Worm (Caenorhabditis elegans) whole organism, young adult: ENCODE results near the gene adbp-1.

Experiments
- B0019.2 ChIP-seq: fragments of 200-800 bp; sonication (Bioruptor generic); conservative IDR thresholded peaks from 2 replicates; pipeline ENCODE4 v1.3.6; 2022; ENCODE audit warnings: missing genetic modification reagents, missing genetic modification characterization, missing compliant biosample characterization
- F22D6.2 ChIP-seq: sonication (generic microtip); optimal IDR thresholded peaks from 2 replicates; lab custom pipeline; 2016; ENCODE audit warnings: mild to moderate bottlenecking, missing genetic modification characterization, missing compliant biosample characterization
- F39B2.1 ChIP-seq: fragments of 200-800 bp; sonication (Bioruptor generic); IDR thresholded peaks from 2 replicates; pipeline ENCODE4 v1.3.6; 2022; ENCODE audit warnings: missing genetic modification reagents, missing genetic modification characterization, missing compliant biosample characterization
- F55B11.4 ChIP-seq: sonication (generic microtip); optimal IDR thresholded peaks from 2 replicates; lab custom pipeline; 2016; ENCODE audit warnings: missing compliant biosample characterization, missing genetic modification characterization, borderline replicate concordance; ENCODE audit not compliant: insufficient read depth
- K12H6.12 ChIP-seq: fragments of 200-800 bp; sonication (Bioruptor generic); optimal IDR thresholded peaks from 2 replicates; lab custom pipeline; 2018; ENCODE audit warnings: mild to moderate bottlenecking, missing genetic modification characterization, missing compliant biosample characterization
- Y53F4B.3 ChIP-seq: fragments of 200-800 bp; sonication (Bioruptor generic); IDR thresholded peaks from 2 replicates; pipeline ENCODE4 v1.3.6; 2022; ENCODE audit warnings: missing genetic modification reagents, missing genetic modification characterization, missing compliant biosample characterization
- Y79H2A.3 ChIP-seq: fragments of 200-800 bp; sonication (Bioruptor generic); conservative IDR thresholded peaks from 2 replicates; pipeline ENCODE4 v1.3.6; 2022; ENCODE audit warnings: missing genetic modification reagents, missing genetic modification characterization, missing compliant biosample characterization
- ama-1 ChIP-seq, 3 experiments: fragments of 150-350 bp in 1 of 3; sonication (generic microtip) in 2 of 3; optimal IDR thresholded peaks; 2 replicates each; lab custom pipeline; 2014 to 2018; ENCODE audit warnings: missing biosample characterization in 2 of 3, missing genetic modification characterization in 2 of 3, missing genetic modification reagents in 2 of 3
- aptf-2 ChIP-seq: fragments of 200-800 bp; sonication (Bioruptor generic); conservative IDR thresholded peaks from 2 replicates; pipeline ENCODE4 v1.3.6; 2022; ENCODE audit warnings: missing genetic modification reagents, missing genetic modification characterization, missing compliant biosample characterization
- attf-6 ChIP-seq: fragments of 200-800 bp; sonication (Bioruptor generic); IDR thresholded peaks from 2 replicates; pipeline ENCODE4 v1.3.6; 2022; ENCODE audit warnings: missing genetic modification reagents, missing genetic modification characterization, missing compliant biosample characterization
- bed-1 ChIP-seq: fragments of 200-800 bp; sonication (Bioruptor generic); IDR thresholded peaks from 2 replicates; pipeline ENCODE4 v1.3.6; 2022; ENCODE audit warnings: missing genetic modification reagents, missing genetic modification characterization, missing compliant biosample characterization
- bed-2 ChIP-seq: fragments of 200-800 bp; sonication (Bioruptor generic); IDR thresholded peaks from 2 replicates; pipeline ENCODE4 v1.3.6; 2022; ENCODE audit warnings: missing genetic modification reagents, missing genetic modification characterization, missing compliant biosample characterization
- cebp-1 ChIP-seq, 2 experiments: fragments of 200-800 bp in 1 of 2; sonication (Bioruptor generic) in 1 of 2; sonication (generic microtip) in 1 of 2; IDR thresholded peaks in 1 of 2; optimal IDR thresholded peaks in 1 of 2; 2 replicates each; pipeline versions ENCODE4 v1.3.6 to Lab custom; 2017 to 2022; ENCODE audit warnings: missing compliant biosample characterization in 2 of 2, missing genetic modification characterization in 2 of 2, mild to moderate bottlenecking in 1 of 2, missing genetic modification reagents in 1 of 2, moderate library complexity in 1 of 2
- ceh-100 ChIP-seq: fragments of 200-800 bp; sonication (Bioruptor generic); IDR thresholded peaks from 2 replicates; pipeline ENCODE4 v1.3.6; 2022; ENCODE audit warnings: missing genetic modification reagents, missing genetic modification characterization, missing compliant biosample characterization
- chd-7 ChIP-seq: sonication (generic microtip); optimal IDR thresholded peaks from 2 replicates; lab custom pipeline; 2016; ENCODE audit warnings: mild to moderate bottlenecking, missing genetic modification characterization, moderate library complexity, missing compliant biosample characterization
- ets-4 ChIP-seq: fragments of 200-800 bp; sonication (Bioruptor generic); optimal IDR thresholded peaks from 2 replicates; lab custom pipeline; 2018; ENCODE audit warnings: mild to moderate bottlenecking, missing genetic modification characterization, missing compliant biosample characterization
- hmg-1.2 ChIP-seq: fragments of 200-800 bp; sonication (Bioruptor generic); IDR thresholded peaks from 2 replicates; pipeline ENCODE4 v1.3.6; 2022; ENCODE audit warnings: missing genetic modification reagents, missing genetic modification characterization, missing compliant biosample characterization
- hrde-1 ChIP-seq: sonication (generic microtip); optimal IDR thresholded peaks from 2 replicates; lab custom pipeline; 2016; ENCODE audit warnings: missing genetic modification characterization, mild to moderate bottlenecking, missing compliant biosample characterization, moderate library complexity, missing genotype, missing genetic modification reagents, borderline replicate concordance
- lag-1 ChIP-seq: fragments of 200-800 bp; sonication (Bioruptor generic); IDR thresholded peaks from 2 replicates; pipeline ENCODE4 v1.3.6; 2022; ENCODE audit warnings: missing genetic modification reagents, missing genetic modification characterization, missing compliant biosample characterization
- let-526 ChIP-seq: fragments of 200-800 bp; sonication (Bioruptor generic); IDR thresholded peaks from 2 replicates; pipeline ENCODE4 v1.3.6; 2022; ENCODE audit warnings: missing genetic modification reagents, missing genetic modification characterization, missing compliant biosample characterization
- lin-40 ChIP-seq: sonication (generic microtip); optimal IDR thresholded peaks from 2 replicates; lab custom pipeline; 2016; ENCODE audit warnings: missing genetic modification characterization, mild to moderate bottlenecking, missing compliant biosample characterization, missing genotype, missing genetic modification reagents
- lsl-1 ChIP-seq: fragments of 200-800 bp; sonication (Bioruptor generic); optimal IDR thresholded peaks from 2 replicates; lab custom pipeline; 2018; ENCODE audit warnings: mild to moderate bottlenecking, missing genetic modification characterization, moderate library complexity, missing compliant biosample characterization
- madf-10 ChIP-seq: sonication (generic microtip); optimal IDR thresholded peaks from 2 replicates; lab custom pipeline; 2016; ENCODE audit warnings: mild to moderate bottlenecking, missing genetic modification characterization, missing compliant biosample characterization
- madf-3 ChIP-seq: fragments of 200-800 bp; sonication (Bioruptor generic); IDR thresholded peaks from 2 replicates; pipeline ENCODE4 v1.3.6; 2022; ENCODE audit warnings: missing genetic modification reagents, missing genetic modification characterization, missing compliant biosample characterization
- madf-6 ChIP-seq: fragments of 200-800 bp; sonication (Bioruptor generic); IDR thresholded peaks from 2 replicates; pipeline ENCODE4 v1.3.6; 2022; ENCODE audit warnings: missing genetic modification reagents, missing genetic modification characterization, missing compliant biosample characterization
- madf-8 ChIP-seq: fragments of 200-800 bp; sonication (Bioruptor generic); conservative IDR thresholded peaks from 2 replicates; pipeline ENCODE4 v1.3.6; 2022; ENCODE audit warnings: missing genetic modification reagents, missing genetic modification characterization, missing compliant biosample characterization
- nfyb-1 ChIP-seq: fragments of 200-800 bp; sonication (Bioruptor generic); IDR thresholded peaks from 2 replicates; pipeline ENCODE4 v1.3.6; 2022; ENCODE audit warnings: missing genetic modification reagents, missing genetic modification characterization, missing compliant biosample characterization
- nhr-27 ChIP-seq: fragments of 200-800 bp; sonication (Bioruptor generic); optimal IDR thresholded peaks from 2 replicates; lab custom pipeline; 2018; ENCODE audit warnings: mild to moderate bottlenecking, missing genetic modification characterization, moderate library complexity, missing compliant biosample characterization
- snpc-1.3 ChIP-seq: sonication (generic microtip); optimal IDR thresholded peaks from 2 replicates; lab custom pipeline; 2017; ENCODE audit warnings: missing genetic modification characterization, mild to moderate bottlenecking, missing compliant biosample characterization, antibody characterized with exemption, moderate library complexity, missing genotype, missing genetic modification reagents; ENCODE audit not compliant: insufficient read depth
- snpc-3.4 ChIP-seq: sonication (generic microtip); optimal IDR thresholded peaks from 2 replicates; lab custom pipeline; 2017; ENCODE audit warnings: missing genetic modification characterization, mild to moderate bottlenecking, missing compliant biosample characterization, antibody characterized with exemption, moderate library complexity, missing genotype, missing genetic modification reagents
- snpc-4 ChIP-seq, 5 experiments: fragments of 150-350 bp in 1 of 5; sonication (generic microtip) in 4 of 5; optimal IDR thresholded peaks; 2 replicates each; lab custom pipeline; 2014 to 2018; ENCODE audit warnings: missing genetic modification characterization in 5 of 5, missing biosample characterization in 3 of 5, antibody characterized with exemption in 2 of 5, mild to moderate bottlenecking in 2 of 5, missing compliant biosample characterization in 2 of 5, missing genotype in 2 of 5, moderate library complexity in 2 of 5, missing genetic modification reagents in 1 of 5
- unc-130 ChIP-seq: sonication (generic microtip); optimal IDR thresholded peaks from 2 replicates; lab custom pipeline; 2016; ENCODE audit warnings: missing genetic modification reagents, missing genetic modification characterization, missing compliant biosample characterization
- unc-62 ChIP-seq: fragments of 150-350 bp; optimal IDR thresholded peaks from 2 replicates; lab custom pipeline; 2014; ENCODE audit warnings: missing biosample characterization, missing genetic modification reagents, missing genetic modification characterization
- zfh-2 ChIP-seq: fragments of 200-800 bp; sonication (Bioruptor generic); conservative IDR thresholded peaks from 2 replicates; pipeline ENCODE4 v1.3.6; 2022; ENCODE audit warnings: missing genetic modification reagents, missing genetic modification characterization, missing compliant biosample characterization
- ztf-25 ChIP-seq: fragments of 200-800 bp; sonication (Bioruptor generic); IDR thresholded peaks from 2 replicates; pipeline ENCODE4 v1.3.6; 2022; ENCODE audit warnings: missing genetic modification reagents, missing genetic modification characterization, missing compliant biosample characterization
- ztf-26 ChIP-seq: sonication (generic microtip); optimal IDR thresholded peaks from 2 replicates; lab custom pipeline; 2017; ENCODE audit warnings: missing genetic modification characterization, missing compliant biosample characterization

Gene adbp-1

DNA sequence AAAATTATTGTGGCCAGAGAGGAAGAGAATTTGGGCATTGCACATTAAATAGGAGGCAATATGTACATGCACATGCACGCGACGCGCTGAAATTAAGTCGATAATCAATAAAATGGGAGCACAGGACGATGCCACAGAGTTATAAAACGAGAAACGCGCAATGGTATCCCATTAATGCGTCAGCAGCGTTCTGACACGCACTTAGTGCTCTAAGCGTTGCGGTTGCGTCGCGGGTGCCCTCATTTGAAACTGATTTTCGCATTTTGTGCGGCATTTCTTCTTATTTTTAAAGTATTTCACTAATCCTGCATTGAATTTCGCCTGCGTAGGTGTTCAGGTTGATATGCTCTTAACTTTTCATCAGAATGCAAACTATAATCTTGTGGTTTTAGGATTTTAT, 9.1 kb downstream of the adbp-1 start, which contains the start of gene rsp-1 (continued):
- TF ChIP-seq snpc-4 (GFP tag; optimal IDR thresholded peaks at IDR 0.05; lab: Kevin White, UChicago) (no peak), snpc-4 (tag; optimal IDR thresholded peaks at IDR 0.05; lab: Kevin White, UChicago) (peak; percentile 73 to 82 (median 80)), ceh-100 (GFP tag; lab: Robert Waterston, UW) (peak; percentile 78), madf-3 (GFP tag; lab: Robert Waterston, UW) (peak; percentile 100), chd-7 (tag; lab: Kevin White, UChicago) (peak; percentile 64), attf-6 (GFP tag; lab: Robert Waterston, UW) (no peak; the same call in 1 of the 2 replicates), snpc-1.3 (peak; percentile 72), Y79H2A.3 (GFP tag; lab: Robert Waterston, UW) (no peak), bed-2 (GFP tag; lab: Robert Waterston, UW) (no peak), aptf-2 (GFP tag; lab: Robert Waterston, UW) (no peak), let-526 (GFP tag; lab: Robert Waterston, UW) (peak; percentile 79), ama-1 (optimal IDR thresholded peaks at IDR 0.05; lab: Kevin White, UChicago) (no peak), ama-1 (GFP tag; optimal IDR thresholded peaks at IDR 0.05; lab: Kevin White, UChicago) (no peak), madf-10 (tag; lab: Kevin White, UChicago) (peak; percentile 80), F55B11.4 (tag; lab: Kevin White, UChicago) (no peak), unc-130 (GFP tag; lab: Kevin White, UChicago) (no peak), F22D6.2 (tag; lab: Kevin White, UChicago) (peak; percentile 27), nhr-27 (tag; lab: Kevin White, UChicago) (no peak), hrde-1 (tag; lab: Kevin White, UChicago) (peak; percentile 36), ztf-25 (GFP tag; lab: Robert Waterston, UW) (no peak), K12H6.12 (tag; lab: Kevin White, UChicago) (peak; percentile 80), B0019.2 (GFP tag; lab: Robert Waterston, UW) (peak; percentile 67; the same call in 1 of the 2 replicates), lag-1 (0 out of 2 replicates have a peak, but pooled peaks have one; percentile 48), unc-62 (GFP tag; lab: Kevin White, UChicago) (no peak), snpc-3.4 (peak; percentile 81), lsl-1 (GFP tag; lab: Kevin White, UChicago) (peak; percentile 79), lin-40 (peak; percentile 88), ztf-26 (tag; lab: Kevin White, UChicago) (peak; percentile 71), ets-4 (GFP tag; lab: Kevin White, UChicago) (peak; percentile 40), zfh-2 (peak; percentile 74)
- TF ChIP-seq, all 124 proteins: peak for 73

- TF ChIP-seq Y53F4B.3 (no peak), nfyb-1 (GFP tag; lab: Robert Waterston, UW) (0 out of 2 replicates have a peak, but pooled peaks have one; percentile 31), cebp-1 (GFP tag; IDR thresholded peaks at IDR 0.05; lab: Robert Waterston, UW) (no peak), cebp-1 (tag; optimal IDR thresholded peaks at IDR 0.05; lab: Kevin White, UChicago) (peak; percentile 31), bed-1 (no peak), hmg-1.2 (GFP tag; lab: Robert Waterston, UW) (no peak), madf-6 (GFP tag; lab: Robert Waterston, UW) (peak; percentile 37; the same call in 1 of the 2 replicates), F55B11.4 (tag; lab: Kevin White, UChicago) (no peak), ceh-100 (GFP tag; lab: Robert Waterston, UW) (no peak), madf-8 (no peak), F39B2.1 (GFP tag; lab: Robert Waterston, UW) (no peak)
These were observed 9.7 kb downstream of the adbp-1 start for ce11 chrII:11453639-11454038.
